Fruit fly (Drosophila melanogaster) whole organism, embryonic: ENCODE results near the gene PGAP1.

Source experiments
- Abd-B ChIP-seq: fragments of 200-800 bp; sonication (Bioruptor generic); optimal IDR thresholded peaks from 2 replicates; lab custom pipeline; 2018; ENCODE audit warnings: missing biosample characterization, mild to moderate bottlenecking, missing genetic modification characterization, moderate library complexity
- B-H1 ChIP-seq: fragments of 200-800 bp; sonication (Bioruptor generic); IDR thresholded peaks from 3 replicates; pipeline ENCODE4 v1.3.6; 2022; ENCODE audit warnings: missing biosample characterization, missing genetic modification characterization
- CG10654 ChIP-seq: fragments of 200-800 bp; sonication (Bioruptor generic); optimal IDR thresholded peaks from 2 replicates; lab custom pipeline; 2016; ENCODE audit warnings: missing biosample characterization, missing genetic modification characterization
- CG11695 ChIP-seq: fragments of 200-800 bp; sonication (Bioruptor generic); IDR thresholded peaks from 3 replicates; pipeline ENCODE4 v1.3.6; 2022; ENCODE audit warnings: missing biosample characterization, missing genetic modification characterization
- CG12104 ChIP-seq: fragments of 200-800 bp; sonication (Bioruptor generic); optimal IDR thresholded peaks from 3 replicates; lab custom pipeline; 2016; ENCODE audit warnings: missing biosample characterization, missing genetic modification characterization
- CG12769 ChIP-seq: fragments of 200-800 bp; sonication (Bioruptor generic); optimal IDR thresholded peaks from 2 replicates; lab custom pipeline; 2019; ENCODE audit warnings: missing biosample characterization, mild to moderate bottlenecking, missing genetic modification characterization, moderate library complexity
- CG12942 ChIP-seq: fragments of 200-800 bp; sonication (Bioruptor generic); optimal IDR thresholded peaks from 3 replicates; lab custom pipeline; 2016; ENCODE audit warnings: missing biosample characterization, missing genetic modification characterization
- CG14965 ChIP-seq: fragments of 200-800 bp; sonication (Bioruptor generic); optimal IDR thresholded peaks from 2 replicates; lab custom pipeline; 2016; ENCODE audit warnings: missing biosample characterization, missing genetic modification characterization, borderline replicate concordance
- CG16779 ChIP-seq: fragments of 200-800 bp; sonication (Bioruptor generic); IDR thresholded peaks from 2 replicates; pipeline ENCODE4 v1.3.6; 2022; ENCODE audit warnings: missing biosample characterization, missing genetic modification characterization
- CG16813 ChIP-seq: fragments of 200-800 bp; sonication (Bioruptor generic); IDR thresholded peaks from 3 replicates; pipeline ENCODE4 v1.3.6; 2022; ENCODE audit warnings: missing biosample characterization, missing genetic modification characterization; ENCODE audit not compliant: partially characterized antibody
- CG17385 ChIP-seq: fragments of 200-800 bp; sonication (Bioruptor generic); optimal IDR thresholded peaks from 3 replicates; lab custom pipeline; 2018; ENCODE audit warnings: missing biosample characterization, mild to moderate bottlenecking, missing genetic modification characterization
- CG17568 ChIP-seq: fragments of 200-800 bp; sonication (Bioruptor generic); optimal IDR thresholded peaks from 2 replicates; lab custom pipeline; 2018; ENCODE audit warnings: missing biosample characterization, mild to moderate bottlenecking, missing genetic modification characterization, moderate library complexity
- CG17912 ChIP-seq: fragments of 200-800 bp; sonication (Bioruptor generic); optimal IDR thresholded peaks from 2 replicates; lab custom pipeline; 2018; ENCODE audit warnings: missing biosample characterization, mild to moderate bottlenecking, missing genetic modification characterization
- CG2129 ChIP-seq: fragments of 200-800 bp; sonication (Bioruptor generic); IDR thresholded peaks from 2 replicates; pipeline ENCODE4 v1.3.6; 2022; ENCODE audit warnings: missing biosample characterization, missing genetic modification characterization; ENCODE audit not compliant: partially characterized antibody
- CG3163 ChIP-seq: fragments of 200-800 bp; sonication (Bioruptor generic); optimal IDR thresholded peaks from 3 replicates; lab custom pipeline; 2016; ENCODE audit warnings: missing biosample characterization, missing genetic modification characterization
- CG32767 ChIP-seq: fragments of 200-800 bp; sonication (Bioruptor generic); IDR thresholded peaks from 2 replicates; pipeline ENCODE4 v1.3.6; 2022; ENCODE audit warnings: missing biosample characterization, missing genetic modification characterization
- CG4854 ChIP-seq: fragments of 200-800 bp; sonication (Bioruptor generic); optimal IDR thresholded peaks from 2 replicates; lab custom pipeline; 2016; ENCODE audit warnings: missing biosample characterization, missing genetic modification characterization, inconsistent platforms
- CG5180 ChIP-seq: fragments of 200-800 bp; sonication (Bioruptor generic); optimal IDR thresholded peaks from 3 replicates; lab custom pipeline; 2017; ENCODE audit warnings: missing biosample characterization, missing genetic modification characterization, mild to moderate bottlenecking, moderate library complexity, missing genetic modification reagents
- CG5245 ChIP-seq: fragments of 200-800 bp; sonication (Bioruptor generic); optimal IDR thresholded peaks from 3 replicates; lab custom pipeline; 2016; ENCODE audit warnings: missing biosample characterization, missing genetic modification characterization
- CG9215 ChIP-seq: fragments of 200-800 bp; sonication (Bioruptor generic); IDR thresholded peaks from 2 replicates; pipeline ENCODE4 v1.3.6; 2022; ENCODE audit warnings: missing biosample characterization, missing genetic modification characterization
- CG9817 ChIP-seq: fragments of 200-800 bp; sonication (Bioruptor generic); optimal IDR thresholded peaks from 2 replicates; lab custom pipeline; 2018; ENCODE audit warnings: missing biosample characterization, mild to moderate bottlenecking, missing genetic modification characterization, moderate library complexity
- CG9932 ChIP-seq: fragments of 200-800 bp; sonication (Bioruptor generic); IDR thresholded peaks from 2 replicates; pipeline ENCODE4 v1.3.6; 2022; ENCODE audit warnings: missing biosample characterization, missing genetic modification characterization
- D ChIP-seq, 2 experiments: fragments of 200-800 bp in 1 of 2; fragments of >200 bp in 1 of 2; sonication (Bioruptor generic) in 1 of 2; optimal IDR thresholded peaks; 2 replicates in 1 of 2; 3 replicates in 1 of 2; lab custom pipeline; 2017; ENCODE audit warnings: mild to moderate bottlenecking in 1 of 2, missing biosample characterization in 1 of 2, missing genetic modification characterization in 1 of 2, missing genetic modification reagents in 1 of 2
- Dek ChIP-seq: fragments of 200-800 bp; sonication (Bioruptor generic); optimal IDR thresholded peaks from 3 replicates; lab custom pipeline; 2019; ENCODE audit warnings: missing biosample characterization, mild to moderate bottlenecking, missing genetic modification characterization, moderate library complexity
- Dfd ChIP-seq, 2 experiments: fragments of >200 bp; optimal IDR thresholded peaks; 2 replicates each; lab custom pipeline; 2017; ENCODE audit warnings: missing biosample characterization in 2 of 2, missing genetic modification characterization in 2 of 2
- E2f1 ChIP-seq: fragments of 200-800 bp; sonication (Bioruptor generic); IDR thresholded peaks from 2 replicates; pipeline ENCODE4 v1.3.6; 2022; ENCODE audit warnings: missing biosample characterization, missing genetic modification characterization
- Neu2 ChIP-seq: fragments of 200-800 bp; sonication (Bioruptor generic); optimal IDR thresholded peaks from 3 replicates; lab custom pipeline; 2016; ENCODE audit warnings: missing biosample characterization, missing genetic modification characterization, borderline replicate concordance
- PHDP ChIP-seq: fragments of 200-800 bp; sonication (Bioruptor generic); optimal IDR thresholded peaks from 3 replicates; lab custom pipeline; 2018; ENCODE audit warnings: missing biosample characterization, mild to moderate bottlenecking, missing genetic modification characterization, moderate library complexity
- Xrp1 ChIP-seq: fragments of 200-800 bp; sonication (Bioruptor generic); IDR thresholded peaks from 2 replicates; pipeline ENCODE4 v1.3.6; 2022; ENCODE audit warnings: missing biosample characterization, missing genetic modification characterization
- ash1 ChIP-seq: fragments of 200-800 bp; sonication (Bioruptor generic); optimal IDR thresholded peaks from 2 replicates; lab custom pipeline; 2018; ENCODE audit warnings: missing biosample characterization, mild to moderate bottlenecking, missing genetic modification characterization
- bcd ChIP-seq: fragments of 200-800 bp; sonication (Bioruptor generic); optimal IDR thresholded peaks from 2 replicates; lab custom pipeline; 2017; ENCODE audit warnings: missing biosample characterization, mild to moderate bottlenecking, missing genetic modification characterization
- br ChIP-seq: fragments of >200 bp; optimal IDR thresholded peaks from 2 replicates; lab custom pipeline; 2017
- chif ChIP-seq, 2 experiments: fragments of 200-800 bp; sonication (Bioruptor generic); optimal IDR thresholded peaks; 3 replicates each; lab custom pipeline; 2016; ENCODE audit warnings: missing biosample characterization in 2 of 2, missing genetic modification characterization in 2 of 2
- ci ChIP-seq: fragments of 200-800 bp; sonication (Bioruptor generic); IDR thresholded peaks from 3 replicates; pipeline ENCODE4 v1.3.6; 2022; ENCODE audit warnings: missing biosample characterization, missing genetic modification characterization
- fd102C ChIP-seq: fragments of 200-800 bp; sonication (Bioruptor generic); optimal IDR thresholded peaks from 2 replicates; lab custom pipeline; 2018; ENCODE audit warnings: missing biosample characterization, mild to moderate bottlenecking, missing genetic modification characterization, moderate library complexity
- gem ChIP-seq: fragments of 200-800 bp; sonication (Bioruptor generic); optimal IDR thresholded peaks from 2 replicates; lab custom pipeline; 2019; ENCODE audit warnings: missing biosample characterization, mild to moderate bottlenecking, missing genetic modification characterization, moderate library complexity
- ken ChIP-seq: fragments of 200-800 bp; sonication (Bioruptor generic); IDR thresholded peaks from 3 replicates; pipeline ENCODE4 v1.3.6; 2022; ENCODE audit warnings: missing biosample characterization, missing genetic modification characterization
- mirr ChIP-seq: fragments of 200-800 bp; sonication (Bioruptor generic); optimal IDR thresholded peaks from 3 replicates; lab custom pipeline; 2018; ENCODE audit warnings: missing biosample characterization, mild to moderate bottlenecking, missing genetic modification characterization
- nmo ChIP-seq: fragments of 200-800 bp; sonication (Bioruptor generic); optimal IDR thresholded peaks from 2 replicates; lab custom pipeline; 2018; ENCODE audit warnings: missing biosample characterization, mild to moderate bottlenecking, missing genetic modification characterization, moderate library complexity
- odd ChIP-seq: fragments of 200-800 bp; sonication (Bioruptor generic); optimal IDR thresholded peaks from 2 replicates; lab custom pipeline; 2017; ENCODE audit warnings: missing biosample characterization, mild to moderate bottlenecking, missing genetic modification characterization
- pnt ChIP-seq: fragments of 200-800 bp; sonication (Bioruptor generic); optimal IDR thresholded peaks from 3 replicates; lab custom pipeline; 2016; ENCODE audit warnings: missing biosample characterization, missing genetic modification characterization
- pros ChIP-seq: fragments of 200-800 bp; sonication (Bioruptor generic); optimal IDR thresholded peaks from 3 replicates; lab custom pipeline; 2019; ENCODE audit warnings: missing biosample characterization, mild to moderate bottlenecking, missing genetic modification characterization, moderate library complexity
- pzg ChIP-seq: fragments of 200-800 bp; sonication (Bioruptor generic); optimal IDR thresholded peaks from 3 replicates; lab custom pipeline; 2018; ENCODE audit warnings: missing biosample characterization, mild to moderate bottlenecking, missing genetic modification characterization, moderate library complexity
- ranshi ChIP-seq: fragments of 200-800 bp; sonication (Bioruptor generic); IDR thresholded peaks from 2 replicates; pipeline ENCODE4 v1.3.6; 2022; ENCODE audit warnings: missing biosample characterization, missing genetic modification characterization
- rib ChIP-seq: fragments of 200-800 bp; sonication (Bioruptor generic); IDR thresholded peaks from 2 replicates; pipeline ENCODE4 v1.3.6; 2022; ENCODE audit warnings: missing biosample characterization, missing genetic modification characterization
- sob ChIP-seq: fragments of 200-800 bp; sonication (Bioruptor generic); IDR thresholded peaks from 2 replicates; pipeline ENCODE4 v1.3.6; 2022; ENCODE audit warnings: missing biosample characterization, missing genetic modification characterization
- tap ChIP-seq: fragments of 200-800 bp; optimal IDR thresholded peaks from 3 replicates; lab custom pipeline; 2019; ENCODE audit warnings: missing biosample characterization, mild to moderate bottlenecking, missing genetic modification characterization, moderate library complexity
- tio ChIP-seq: fragments of 200-800 bp; sonication (Bioruptor generic); optimal IDR thresholded peaks from 2 replicates; lab custom pipeline; 2017; ENCODE audit warnings: missing biosample characterization, missing genetic modification characterization, inconsistent platforms
- ttk ChIP-seq: fragments of 200-800 bp; sonication (Bioruptor generic); IDR thresholded peaks from 2 replicates; pipeline ENCODE4 v2.1.2; 2022; ENCODE audit warnings: missing biosample characterization, missing genetic modification characterization
- tup ChIP-seq: fragments of 200-800 bp; sonication (Bioruptor generic); optimal IDR thresholded peaks from 2 replicates; lab custom pipeline; 2016; ENCODE audit warnings: missing biosample characterization, mild to moderate bottlenecking, missing genetic modification characterization, moderate library complexity

The PGAP1 gene

DNA sequence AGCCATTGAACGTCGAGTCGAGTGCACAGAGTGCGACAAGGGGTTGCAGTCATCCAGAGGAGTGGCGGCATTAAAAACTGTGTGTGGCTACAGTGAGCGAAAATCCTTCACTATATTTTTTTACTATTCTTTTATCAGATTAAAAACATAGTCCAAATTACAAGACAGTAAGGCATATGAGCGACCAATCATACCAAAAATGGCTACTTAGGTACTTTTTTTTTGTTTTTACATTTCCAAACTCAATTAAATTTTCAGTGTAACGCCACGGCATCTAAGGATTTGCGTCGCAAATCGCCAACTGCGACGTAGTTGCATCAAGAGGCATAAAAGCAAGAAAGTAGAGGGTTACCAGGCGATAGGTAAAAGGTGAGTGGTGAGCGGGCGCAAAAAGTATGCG, 50.2 kb downstream of the PGAP1 start (continued):
- peak; percentile 52; the same call in 1 of the 2 replicates for TF ChIP-seq ranshi (GFP tag; lab: Robert Waterston, UW)
- TF ChIP-seq mirr (GFP tag; lab: Kevin White, UChicago): no peak
- TF ChIP-seq fd102C (GFP tag; lab: Kevin White, UChicago): no peak
- peak; percentile 4 for TF ChIP-seq CG17385 (GFP tag; lab: Kevin White, UChicago)
- TF ChIP-seq CG5245 (GFP tag; lab: Kevin White, UChicago): peak; percentile 0
- TF ChIP-seq ash1 (GFP tag; lab: Kevin White, UChicago): no peak
- TF ChIP-seq CG17568: peak; percentile 10
- TF ChIP-seq CG5180 (GFP tag; lab: Kevin White, UChicago): peak; percentile 9
- peak; percentile 22 for TF ChIP-seq bcd (GFP tag; lab: Kevin White, UChicago)
- TF ChIP-seq pzg (GFP tag; lab: Kevin White, UChicago): no peak
- TF ChIP-seq CG12104 (GFP tag; lab: Kevin White, UChicago): no peak
- peak; percentile 27 for TF ChIP-seq CG10654 (GFP tag; lab: Kevin White, UChicago)
- no peak for TF ChIP-seq D (optimal IDR thresholded peaks at IDR 0.05; lab: Kevin White, UChicago)
- peak; percentile 49 for TF ChIP-seq D (GFP tag; optimal IDR thresholded peaks at IDR 0.05; lab: Kevin White, UChicago)
- no peak for TF ChIP-seq tap (tag; lab: Kevin White, UChicago)
- TF ChIP-seq nmo: peak; percentile 25
- peak in 1 of 2 experiments; percentile 47 for TF ChIP-seq chif (GFP tag; optimal IDR thresholded peaks at IDR 0.05; lab: Kevin White, UChicago)
- no peak for TF ChIP-seq CG2129 (GFP tag; lab: Robert Waterston, UW)
- TF ChIP-seq CG17912: no peak
- TF ChIP-seq CG9817 (tag; lab: Kevin White, UChicago): peak; percentile 15
- TF ChIP-seq CG14965 (GFP tag; lab: Kevin White, UChicago): no peak
- peak; percentile 43; the same call in 1 of the 2 replicates for TF ChIP-seq sob
- peak; percentile 28; the same call in 1 of the 2 replicates for TF ChIP-seq CG9215 (GFP tag; lab: Robert Waterston, UW)
- no peak for TF ChIP-seq CG12942
- no peak for TF ChIP-seq br
- TF ChIP-seq Neu2: no peak
- TF ChIP-seq pnt (GFP tag; lab: Kevin White, UChicago): peak; percentile 35
- TF ChIP-seq CG4854 (GFP tag; lab: Kevin White, UChicago): no peak
- TF ChIP-seq CG32767: peak; percentile 62
- peak; percentile 17 for TF ChIP-seq pros (GFP tag; lab: Kevin White, UChicago)
- peak; percentile 70; the same call in 2 of the 3 replicates for TF ChIP-seq ci
- no peak for TF ChIP-seq CG11695 (GFP tag; lab: Robert Waterston, UW)
- peak; percentile 14 for TF ChIP-seq tio (GFP tag; lab: Kevin White, UChicago)
- TF ChIP-seq CG9932 (GFP tag; lab: Robert Waterston, UW): 0 out of 2 replicates have a peak, but pooled peaks have one; percentile 9
- TF ChIP-seq gem (tag; lab: Kevin White, UChicago): peak; percentile 74
- TF ChIP-seq Abd-B (GFP tag; lab: Kevin White, UChicago): peak; percentile 8
- TF ChIP-seq CG16813 (GFP tag; lab: Robert Waterston, UW): no peak
- TF ChIP-seq Xrp1 (GFP tag; lab: Robert Waterston, UW): peak; percentile 72
- peak; percentile 41; the same call in 2 of the 3 replicates for TF ChIP-seq B-H1
- TF ChIP-seq ken (GFP tag; lab: Robert Waterston, UW): peak; percentile 60; the same call in 2 of the 3 replicates
- no peak for TF ChIP-seq odd (GFP tag; lab: Kevin White, UChicago)
- no peak for TF ChIP-seq CG3163 (GFP tag; lab: Kevin White, UChicago)
- TF ChIP-seq Dek (tag; lab: Kevin White, UChicago): peak; percentile 7
- no peak for TF ChIP-seq Dfd (GFP tag; optimal IDR thresholded peaks at IDR 0.05; lab: Kevin White, UChicago)
- TF ChIP-seq CG12769 (tag; lab: Kevin White, UChicago): peak; percentile 26
- no peak for TF ChIP-seq rib (GFP tag; lab: Robert Waterston, UW)
- no peak for TF ChIP-seq CG16779
- TF ChIP-seq PHDP (tag; lab: Kevin White, UChicago): peak; percentile 51
- TF ChIP-seq E2f1 (GFP tag; lab: Robert Waterston, UW): 0 out of 2 replicates have a peak, but pooled peaks have one; percentile 16
- TF ChIP-seq ttk (GFP tag; lab: Robert Waterston, UW): peak; percentile 42
- no peak for TF ChIP-seq tup
